Worm (Caenorhabditis elegans) whole organism, late embryonic: Measurements from ENCODE around the gene ins-1.

Source experiments
- C08G9.2 ChIP-seq: sonication (generic microtip); optimal IDR thresholded peaks from 2 replicates; lab custom pipeline; 2016; ENCODE audit warnings: mild to moderate bottlenecking, missing genetic modification characterization, moderate library complexity, missing compliant biosample characterization
- ceh-18 ChIP-seq: sonication (generic microtip); optimal IDR thresholded peaks from 2 replicates; lab custom pipeline; 2016; ENCODE audit warnings: missing genetic modification characterization, missing compliant biosample characterization
- ceh-24 ChIP-seq: sonication (generic microtip); optimal IDR thresholded peaks from 2 replicates; lab custom pipeline; 2016; ENCODE audit warnings: mild to moderate bottlenecking, missing genetic modification characterization, missing compliant biosample characterization
- ceh-30 ChIP-seq: fragments of 150-350 bp; optimal IDR thresholded peaks from 2 replicates; lab custom pipeline; 2014; ENCODE audit warnings: missing biosample characterization, missing genetic modification characterization
- ceh-45 ChIP-seq: fragments of 200-800 bp; sonication (Bioruptor generic); IDR thresholded peaks from 2 replicates; pipeline ENCODE4 v1.3.6; 2022; ENCODE audit warnings: missing genetic modification reagents, missing genetic modification characterization, missing compliant biosample characterization
- ceh-48 ChIP-seq: sonication (generic microtip); optimal IDR thresholded peaks from 2 replicates; lab custom pipeline; 2016; ENCODE audit warnings: missing genetic modification characterization, inconsistent platforms, missing compliant biosample characterization
- ceh-6 ChIP-seq: fragments of 200-800 bp; sonication (Bioruptor generic); optimal IDR thresholded peaks from 2 replicates; lab custom pipeline; 2018; ENCODE audit warnings: mild to moderate bottlenecking, missing genetic modification characterization, missing compliant biosample characterization
- ceh-9 ChIP-seq: sonication (generic microtip); optimal IDR thresholded peaks from 2 replicates; lab custom pipeline; 2016; ENCODE audit warnings: mild to moderate bottlenecking, missing genetic modification characterization, inconsistent platforms, missing compliant biosample characterization
- dve-1 ChIP-seq: sonication (generic microtip); optimal IDR thresholded peaks from 2 replicates; lab custom pipeline; 2017; ENCODE audit warnings: antibody characterized with exemption, mild to moderate bottlenecking, missing genetic modification characterization, missing compliant biosample characterization
- elt-2 ChIP-seq: sonication (generic microtip); optimal IDR thresholded peaks from 2 replicates; lab custom pipeline; 2016; ENCODE audit warnings: missing genetic modification reagents, missing genetic modification characterization, missing compliant biosample characterization
- eyg-1 ChIP-seq: sonication (generic microtip); optimal IDR thresholded peaks from 2 replicates; lab custom pipeline; 2016; ENCODE audit warnings: missing genotype, missing genetic modification characterization, missing compliant biosample characterization
- hlh-13 ChIP-seq: fragments of 200-800 bp; sonication (Bioruptor generic); optimal IDR thresholded peaks from 2 replicates; lab custom pipeline; 2018; ENCODE audit warnings: mild to moderate bottlenecking, missing genetic modification characterization, missing compliant biosample characterization
- hlh-30 ChIP-seq: sonication (generic microtip); optimal IDR thresholded peaks from 2 replicates; lab custom pipeline; 2017; ENCODE audit warnings: antibody characterized with exemption, missing genetic modification characterization, missing compliant biosample characterization; ENCODE audit not compliant: insufficient read depth
- hlh-6 ChIP-seq: sonication (generic microtip); optimal IDR thresholded peaks from 2 replicates; lab custom pipeline; 2016; ENCODE audit warnings: missing genotype, missing genetic modification characterization, missing compliant biosample characterization
- lim-6 ChIP-seq: sonication (generic microtip); optimal IDR thresholded peaks from 2 replicates; lab custom pipeline; 2016; ENCODE audit warnings: missing genetic modification characterization, missing compliant biosample characterization
- mec-3 ChIP-seq: sonication (generic microtip); optimal IDR thresholded peaks from 2 replicates; lab custom pipeline; 2016; ENCODE audit warnings: borderline replicate concordance, missing genetic modification characterization, missing compliant biosample characterization
- nhr-11 ChIP-seq: fragments of 150-350 bp; optimal IDR thresholded peaks from 2 replicates; lab custom pipeline; 2014; ENCODE audit warnings: missing biosample characterization, missing genetic modification characterization
- npax-4 ChIP-seq: sonication (generic microtip); optimal IDR thresholded peaks from 2 replicates; lab custom pipeline; 2016; ENCODE audit warnings: missing genetic modification characterization, missing compliant biosample characterization
- pag-3 ChIP-seq: sonication (generic microtip); optimal IDR thresholded peaks from 2 replicates; lab custom pipeline; 2016; ENCODE audit warnings: missing compliant biosample characterization, missing genetic modification characterization, borderline replicate concordance
- pax-1 ChIP-seq: fragments of 150-350 bp; optimal IDR thresholded peaks from 2 replicates; lab custom pipeline; 2014; ENCODE audit warnings: missing biosample characterization, missing genetic modification characterization
- pha-2 ChIP-seq: sonication (generic microtip); optimal IDR thresholded peaks from 2 replicates; lab custom pipeline; 2017; ENCODE audit warnings: mild to moderate bottlenecking, missing genetic modification characterization, missing compliant biosample characterization
- pha-4 ChIP-seq: fragments of 150-350 bp; optimal IDR thresholded peaks from 2 replicates; lab custom pipeline; 2018; ENCODE audit warnings: missing biosample characterization, missing genetic modification reagents, missing genetic modification characterization
- pros-1 ChIP-seq: fragments of 150-350 bp; optimal IDR thresholded peaks from 2 replicates; lab custom pipeline; 2014; ENCODE audit warnings: missing biosample characterization, missing genetic modification reagents, missing genetic modification characterization
- rnt-1 ChIP-seq: sonication (generic microtip); optimal IDR thresholded peaks from 2 replicates; lab custom pipeline; 2016; ENCODE audit warnings: missing genetic modification characterization, missing compliant biosample characterization
- tbx-2 ChIP-seq: sonication (generic microtip); optimal IDR thresholded peaks from 2 replicates; lab custom pipeline; 2016; ENCODE audit warnings: missing genetic modification characterization, missing compliant biosample characterization
- unc-3 ChIP-seq, 2 experiments: fragments of 200-800 bp in 1 of 2; sonication (Bioruptor generic) in 1 of 2; sonication (generic microtip) in 1 of 2; conservative IDR thresholded peaks in 1 of 2; optimal IDR thresholded peaks in 1 of 2; 2 replicates each; pipeline versions ENCODE4 v1.3.6 to Lab custom; 2016 to 2022; ENCODE audit warnings: missing compliant biosample characterization in 2 of 2, missing genetic modification characterization in 2 of 2, missing genetic modification reagents in 1 of 2
- unc-42 ChIP-seq: sonication (generic microtip); optimal IDR thresholded peaks from 2 replicates; lab custom pipeline; 2016; ENCODE audit warnings: missing genotype, missing genetic modification characterization, missing compliant biosample characterization
- zip-5 ChIP-seq: sonication (generic microtip); optimal IDR thresholded peaks from 2 replicates; lab custom pipeline; 2016; ENCODE audit warnings: missing genetic modification characterization, missing compliant biosample characterization

ins-1 gene

ce11 chrIV:10462608-10463007 lies 26.1 kb downstream of the ins-1 start:
- TF ChIP-seq nhr-11 (tag; lab: Kevin White, UChicago) (no peak), ceh-30 (tag; lab: Kevin White, UChicago) (no peak), ceh-24 (tag; lab: Kevin White, UChicago) (no peak), hlh-30 (tag; lab: Kevin White, UChicago) (no peak), hlh-6 (tag; lab: Kevin White, UChicago) (no peak), mec-3 (tag; lab: Kevin White, UChicago) (no peak), pha-4 (tag; lab: Kevin White, UChicago) (no peak), zip-5 (tag; lab: Kevin White, UChicago) (no peak), eyg-1 (tag; lab: Kevin White, UChicago) (no peak), ceh-18 (tag; lab: Kevin White, UChicago) (no peak), npax-4 (no peak), pha-2 (tag; lab: Kevin White, UChicago) (no peak), lim-6 (tag; lab: Kevin White, UChicago) (no peak), unc-3 (GFP tag; conservative IDR thresholded peaks at IDR 0.05; lab: Robert Waterston, UW) (no peak), unc-3 (tag; optimal IDR thresholded peaks at IDR 0.05; lab: Kevin White, UChicago) (no peak)
- TF ChIP-seq, all 69 proteins: peak for 0

- TF ChIP-seq elt-2 (peak; percentile 42), pag-3 (tag; lab: Kevin White, UChicago) (no peak), tbx-2 (no peak)
Observed at ce11 chrIV:10463127-10463526, 26.6 kb downstream of the ins-1 start.

- no peak for TF ChIP-seq pax-1
- no peak for TF ChIP-seq dve-1 (tag; lab: Kevin White, UChicago)
- TF ChIP-seq hlh-30 (tag; lab: Kevin White, UChicago) = no peak
- TF ChIP-seq elt-2 = peak; percentile 5
- no peak for TF ChIP-seq hlh-6 (tag; lab: Kevin White, UChicago)
- no peak for TF ChIP-seq ceh-45 (GFP tag; lab: Robert Waterston, UW)
- TF ChIP-seq unc-42 (tag; lab: Kevin White, UChicago) = no peak
- no peak for TF ChIP-seq rnt-1 (tag; lab: Kevin White, UChicago)
- no peak for TF ChIP-seq npax-4
Observed at ce11 chrIV:10463987-10464638, 27.6 kb downstream of the ins-1 start, which contains the start of gene ugt-43. ugt-43 (plus strand) TSS chrIV:10464588.

ce11 chrIV:10465764-10466163 lies 29.3 kb downstream of the ins-1 start:
- TF ChIP-seq zip-5 (tag; lab: Kevin White, UChicago) (no peak), C08G9.2 (tag; lab: Kevin White, UChicago) (no peak), ceh-48 (tag; lab: Kevin White, UChicago) (no peak), ceh-9 (no peak), pax-1 (no peak)

ce11 chrIV:10466398-10466797 lies 29.9 kb downstream of the ins-1 start:
- TF ChIP-seq nhr-11 (tag; lab: Kevin White, UChicago) = no peak
- TF ChIP-seq ceh-45 (GFP tag; lab: Robert Waterston, UW) = no peak

- no peak for TF ChIP-seq hlh-6 (tag; lab: Kevin White, UChicago)
- no peak for TF ChIP-seq unc-42 (tag; lab: Kevin White, UChicago)
- no peak for TF ChIP-seq hlh-13 (GFP tag; lab: Kevin White, UChicago)
- TF ChIP-seq pros-1 = no peak
- no peak for TF ChIP-seq ceh-6 (GFP tag; lab: Kevin White, UChicago)
Observed at ce11 chrIV:10467347-10467746, 30.8 kb downstream of the ins-1 start.
